Worm (Caenorhabditis elegans): ENCODE results near the gene rabr-4.

DNA sequence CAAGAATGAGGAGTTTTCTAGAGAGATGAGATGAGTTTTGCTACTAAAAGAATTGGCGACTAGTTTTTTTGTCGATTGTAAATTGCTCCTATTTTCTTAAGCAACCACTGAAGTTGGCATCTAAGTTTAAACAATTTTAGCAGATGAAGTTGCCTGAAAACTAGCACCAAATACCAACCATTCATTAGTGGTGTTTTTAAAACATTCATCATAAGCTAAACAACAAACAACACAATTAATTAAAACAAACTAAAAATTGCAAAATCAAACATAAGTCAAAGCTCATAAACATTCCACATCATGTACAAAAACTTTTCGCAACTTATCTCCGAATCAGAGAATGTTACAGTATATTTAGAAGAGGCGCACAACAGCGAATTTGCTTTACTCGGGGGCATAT lies 12.6 kb upstream of the rabr-4 start, which contains the start of gene srz-13:
- TF ChIP-seq unc-62 (GFP tag; optimal IDR thresholded peaks at IDR 0.05) (no peak), blmp-1 (tag; optimal IDR thresholded peaks at IDR 0.05) (no peak), tbx-8 (GFP tag; optimal IDR thresholded peaks at IDR 0.05) (no peak), mab-5 (tag; optimal IDR thresholded peaks at IDR 0.05) (no peak), pha-4 (tag; optimal IDR thresholded peaks at IDR 0.05) (no peak), unc-39 (tag; optimal IDR thresholded peaks at IDR 0.05) (no peak), nhr-237 (tag; optimal IDR thresholded peaks at IDR 0.05) (no peak), nhr-2 (tag; optimal IDR thresholded peaks at IDR 0.05) (no peak), elt-1 (tag; optimal IDR thresholded peaks at IDR 0.05; ENCODE audit: borderline replicate concordance, insufficient read depth) (no peak), sptf-1 (tag; optimal IDR thresholded peaks at IDR 0.05) (no peak), snpc-4 (tag; optimal IDR thresholded peaks at IDR 0.05) (no peak), ztf-11 (tag; optimal IDR thresholded peaks at IDR 0.05) (no peak), unc-120 (tag; optimal IDR thresholded peaks at IDR 0.05; ENCODE audit: poor library complexity, severe bottlenecking) (no peak)

All from whole organism, mixed stage, embryonic.